Worm (Caenorhabditis elegans) whole organism, early embryonic: ENCODE measurements around the gene srx-134.

Experiments used
- ama-1 ChIP-seq: fragments of 150-350 bp; optimal IDR thresholded peaks from 2 replicates; lab custom pipeline; 2014
- ceh-36 ChIP-seq: sonication (generic microtip); optimal IDR thresholded peaks from 2 replicates; lab custom pipeline; 2016; ENCODE audit warnings: missing genetic modification characterization, inconsistent platforms, missing compliant biosample characterization
- tbx-37 ChIP-seq: fragments of 200-800 bp; sonication (Bioruptor generic); conservative IDR thresholded peaks from 2 replicates; pipeline ENCODE4 v1.3.6; 2022; ENCODE audit warnings: missing genetic modification reagents, missing genetic modification characterization, missing compliant biosample characterization

DNA sequence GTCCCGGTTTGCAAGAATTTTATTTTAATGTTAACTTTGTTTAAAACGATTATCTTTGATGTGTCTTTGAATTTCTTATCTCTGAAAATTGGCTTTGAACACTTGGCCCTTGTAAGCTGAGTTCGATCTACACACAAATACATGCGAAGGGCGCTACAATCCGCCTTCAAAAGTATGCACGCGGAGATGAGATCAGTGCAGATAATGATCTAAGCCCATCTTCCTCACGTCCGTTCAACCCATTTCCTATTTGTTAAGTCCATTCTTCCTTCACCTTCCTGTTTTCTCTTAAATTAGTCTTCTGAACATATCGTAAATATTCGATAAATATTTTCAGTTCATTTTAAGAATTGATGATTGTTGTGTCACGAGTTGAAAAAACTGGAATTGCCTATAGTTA lies 10.1 kb upstream of the srx-134 start, which contains the start of gene nhr-175:
- TF ChIP-seq tbx-37 (GFP tag; lab: Robert Waterston, UW) (no peak), ceh-36 (tag; lab: Kevin White, UChicago) (no peak), ama-1 (no peak)
